Worm (Caenorhabditis elegans): Measurements from ENCODE around the gene ugt-33.

ce11 chrV:10471007-10471406 is 22.2 kb upstream of the ugt-33 start:
- no peak for TF ChIP-seq nhr-48 (tag; optimal IDR thresholded peaks at IDR 0.05)
- TF ChIP-seq dmd-6 (GFP tag; IDR thresholded peaks at IDR 0.05), result no peak
- TF ChIP-seq ces-1 (GFP tag; optimal IDR thresholded peaks at IDR 0.05), result no peak
- no peak for TF ChIP-seq pqm-1 (tag; optimal IDR thresholded peaks at IDR 0.05)
- TF ChIP-seq ama-1 (optimal IDR thresholded peaks at IDR 0.05), result peak; percentile 46
- TF ChIP-seq lin-38 (GFP tag; IDR thresholded peaks at IDR 0.05), result no peak
- no peak for TF ChIP-seq unc-39 (tag; optimal IDR thresholded peaks at IDR 0.05)
- TF ChIP-seq sdz-12 (GFP tag; optimal IDR thresholded peaks at IDR 0.05), result no peak

Measured in whole organism, L4 larva.